Worm (Caenorhabditis elegans): ENCODE results near the gene Y47D7A.2.

Y47D7A.2 gene

DNA sequence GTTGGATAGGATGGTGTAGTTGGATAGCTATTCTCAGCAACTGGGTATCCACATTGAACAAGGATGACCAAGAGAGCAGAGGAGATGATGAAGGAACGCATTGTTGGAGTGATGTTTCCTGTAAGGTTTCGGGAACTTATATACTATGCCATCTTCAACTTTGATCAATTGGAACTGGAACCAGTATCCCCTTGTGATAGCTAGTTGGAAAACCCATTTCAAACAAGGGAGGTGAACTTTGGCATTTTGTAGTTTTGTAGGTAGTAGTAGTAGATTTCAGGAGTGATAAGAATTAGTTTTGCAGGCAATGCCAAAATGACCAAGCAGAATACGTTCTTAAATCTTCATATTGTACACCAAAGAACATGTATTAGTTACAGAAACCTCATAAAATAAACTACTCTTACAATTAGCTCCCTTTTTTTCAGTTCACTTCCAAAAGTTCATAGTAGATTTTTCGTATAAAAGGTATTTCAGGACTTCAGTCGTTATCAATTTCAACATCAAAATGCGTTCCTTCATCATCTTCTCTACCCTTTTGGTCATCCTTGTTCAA lies at the start of gene Y47D7A.2, which contains the start of gene Y47D7A.7:
Gene Y47D7A.2 (plus strand): TSS at position 506 of the 556 bp plus-strand sequence.
Gene Y47D7A.7 (minus strand): TSS at position 101 of the 556 bp plus-strand sequence.
- TF ChIP-seq dao-5 (tag; optimal IDR thresholded peaks at IDR 0.05): no peak
- TF ChIP-seq him-1 (tag; optimal IDR thresholded peaks at IDR 0.05): no peak
- TF ChIP-seq W03F9.2 (tag; optimal IDR thresholded peaks at IDR 0.05): no peak

DNA sequence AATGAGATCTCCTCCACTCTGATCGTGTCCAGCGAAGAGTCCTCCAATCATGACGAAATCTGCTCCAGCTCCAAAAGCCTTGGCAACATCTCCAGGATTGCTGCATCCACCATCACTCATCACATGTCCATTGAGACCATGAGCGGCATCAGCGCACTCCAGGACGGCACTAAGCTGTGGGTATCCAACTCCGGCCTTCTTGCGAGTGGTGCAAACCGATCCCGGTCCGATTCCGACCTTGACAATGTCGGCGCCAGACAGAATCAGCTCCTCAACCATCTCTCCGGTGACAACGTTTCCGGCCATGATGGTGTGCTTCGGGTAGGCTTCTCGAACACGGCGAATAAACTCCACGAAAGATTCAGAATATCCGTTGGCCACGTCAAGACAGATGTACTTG lies 49.6 kb upstream of the Y47D7A.2 start:
- no peak for TF ChIP-seq him-1 (tag; optimal IDR thresholded peaks at IDR 0.05)
- TF ChIP-seq W03F9.2 (tag; optimal IDR thresholded peaks at IDR 0.05): no peak
- TF ChIP-seq dao-5 (tag; optimal IDR thresholded peaks at IDR 0.05): no peak

DNA sequence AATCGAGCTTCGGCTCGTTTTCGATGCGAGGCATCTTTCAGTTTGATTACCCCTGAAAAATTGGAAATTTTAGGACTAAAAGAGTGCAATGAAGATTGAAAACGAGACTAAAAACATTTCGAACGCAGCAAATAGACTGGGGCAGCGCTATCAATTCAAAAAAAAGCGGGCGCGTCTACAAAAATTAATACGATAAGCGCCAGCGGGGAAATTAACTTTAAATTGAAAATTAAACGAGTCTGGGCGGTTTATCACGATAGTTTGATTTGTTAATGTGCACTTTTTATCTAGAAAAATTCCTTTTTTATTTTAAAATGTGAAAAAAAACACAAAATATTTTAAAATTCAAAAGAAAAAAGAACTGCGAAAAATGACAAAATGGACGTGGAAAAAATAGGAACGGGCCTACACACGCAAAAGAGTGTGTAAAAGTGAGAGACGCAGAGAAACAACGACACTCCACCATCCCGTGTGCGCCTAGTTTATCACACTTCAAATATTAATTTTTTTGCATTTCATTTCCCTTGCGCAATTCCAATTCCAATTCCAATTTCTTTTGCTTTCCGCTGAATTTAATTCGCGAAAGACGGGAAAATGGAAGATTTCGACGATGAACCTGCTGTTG lies 48.7 kb upstream of the Y47D7A.2 start, which contains the start of the genes gmpr-1 and fipp-1:
Gene gmpr-1 (minus strand): TSS at position 75 of the 625 bp plus-strand sequence.
Gene fipp-1 (plus strand): TSS at position 499 of the 625 bp plus-strand sequence.
- TF ChIP-seq him-1 (tag; optimal IDR thresholded peaks at IDR 0.05) (no peak), W03F9.2 (tag; optimal IDR thresholded peaks at IDR 0.05) (peak; percentile 6)

DNA sequence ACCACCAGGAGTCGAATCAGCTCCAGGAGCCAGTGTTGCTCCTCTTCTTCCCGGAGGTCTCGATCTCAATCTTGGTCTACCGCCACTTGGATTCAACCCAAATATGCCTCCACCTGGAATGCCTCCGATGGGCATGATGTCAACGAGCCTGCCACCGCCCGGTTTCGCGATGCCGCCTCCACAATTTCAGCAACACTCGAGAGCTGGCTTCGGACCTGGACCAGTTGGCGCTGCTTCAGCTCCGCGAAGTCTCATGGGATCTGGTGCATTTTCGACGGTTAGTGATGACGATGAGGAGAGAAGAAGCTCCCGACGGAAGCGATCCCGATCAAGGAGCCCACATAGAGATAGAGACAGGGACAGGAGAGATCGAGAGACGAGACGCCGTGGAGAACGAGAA lies 47.1 kb upstream of the Y47D7A.2 start:
- TF ChIP-seq W03F9.2 (tag; optimal IDR thresholded peaks at IDR 0.05): no peak

DNA sequence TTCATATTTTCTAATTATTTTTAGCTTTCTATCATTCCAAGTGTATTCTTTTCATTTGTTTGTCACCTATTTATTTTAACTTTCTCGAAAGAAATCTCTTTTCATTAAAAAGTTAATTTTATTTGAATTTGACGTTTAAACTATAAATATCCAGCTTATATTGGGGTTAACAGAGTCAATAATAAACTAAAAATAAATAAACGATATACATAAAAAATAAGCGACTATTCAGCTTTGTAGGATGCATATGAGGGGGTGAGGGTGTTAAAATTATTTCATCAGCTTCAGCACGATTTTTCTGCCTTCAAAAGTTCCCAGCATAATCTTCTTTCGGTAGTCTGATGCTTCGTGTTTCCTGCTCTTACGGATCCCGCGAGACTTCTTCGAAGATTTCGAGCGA lies 46.4 kb upstream of the Y47D7A.2 start:
- TF ChIP-seq W03F9.2 (tag; optimal IDR thresholded peaks at IDR 0.05): no peak
- no peak for TF ChIP-seq him-1 (tag; optimal IDR thresholded peaks at IDR 0.05)
- TF ChIP-seq dao-5 (tag; optimal IDR thresholded peaks at IDR 0.05): no peak

DNA sequence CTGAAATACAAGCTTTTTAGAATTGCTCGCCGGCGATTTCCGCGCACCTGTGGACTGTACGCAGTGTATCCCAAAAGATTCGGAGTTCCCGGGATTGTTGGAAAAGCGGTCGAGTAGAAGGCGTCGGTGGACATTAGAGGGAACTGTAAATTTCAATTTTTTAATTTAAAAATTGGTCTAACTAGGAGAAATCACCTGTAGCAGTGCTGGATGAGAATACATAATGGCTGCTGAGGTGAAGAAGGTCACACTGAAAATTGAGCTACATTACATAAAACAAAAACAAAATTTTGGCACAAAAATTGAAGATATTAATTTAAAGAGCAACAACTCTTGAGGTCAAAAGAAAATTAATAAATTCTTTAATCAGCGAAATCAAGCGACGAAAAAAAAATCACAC lies 45.4 kb upstream of the Y47D7A.2 start, which contains the start of gene neg-1:
Gene neg-1 (minus strand): TSS at position 250 of the 400 bp plus-strand sequence.
- TF ChIP-seq W03F9.2 (tag; optimal IDR thresholded peaks at IDR 0.05): no peak
- no peak for TF ChIP-seq him-1 (tag; optimal IDR thresholded peaks at IDR 0.05)

DNA sequence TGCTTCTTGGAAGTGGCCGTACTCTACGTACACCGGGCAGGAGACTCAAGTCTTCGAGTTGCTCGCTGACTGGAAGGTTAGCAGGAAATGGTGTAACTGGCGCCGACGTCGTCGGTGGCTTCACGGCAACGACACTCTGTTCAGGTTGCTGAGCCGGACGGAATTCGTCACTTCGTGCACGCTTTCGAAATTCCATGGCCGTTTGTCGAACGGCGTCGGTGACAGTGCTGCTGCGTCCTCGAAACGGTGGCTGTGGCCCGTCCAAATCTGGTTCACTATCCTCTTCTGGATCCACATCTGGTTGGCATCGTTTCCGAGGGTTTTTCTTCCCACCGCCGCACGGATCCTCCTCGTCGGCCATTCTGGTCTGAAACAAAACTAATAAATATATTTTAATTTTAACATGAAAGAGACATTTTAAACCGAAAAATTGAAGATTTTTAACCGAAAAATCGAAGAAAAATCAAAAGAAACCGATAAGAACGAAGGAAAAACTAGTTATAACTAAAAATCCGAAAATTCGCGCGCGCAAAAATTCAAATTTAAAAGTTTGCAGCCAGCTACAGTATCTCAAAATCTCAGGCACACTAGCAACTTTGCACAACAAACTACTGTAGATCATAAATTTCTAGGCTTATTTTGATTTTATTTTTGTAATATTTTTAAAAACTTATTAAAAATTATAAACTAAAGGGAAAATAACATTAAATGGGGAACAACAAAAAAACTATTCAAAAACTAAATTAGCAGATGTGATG lies 44.1 kb upstream of the Y47D7A.2 start, which contains the start of gene F32D1.7:
Gene F32D1.7 (minus strand): TSS at position 367 of the 758 bp plus-strand sequence.
- TF ChIP-seq W03F9.2 (tag; optimal IDR thresholded peaks at IDR 0.05) (peak; percentile 11), him-1 (tag; optimal IDR thresholded peaks at IDR 0.05) (no peak)

DNA sequence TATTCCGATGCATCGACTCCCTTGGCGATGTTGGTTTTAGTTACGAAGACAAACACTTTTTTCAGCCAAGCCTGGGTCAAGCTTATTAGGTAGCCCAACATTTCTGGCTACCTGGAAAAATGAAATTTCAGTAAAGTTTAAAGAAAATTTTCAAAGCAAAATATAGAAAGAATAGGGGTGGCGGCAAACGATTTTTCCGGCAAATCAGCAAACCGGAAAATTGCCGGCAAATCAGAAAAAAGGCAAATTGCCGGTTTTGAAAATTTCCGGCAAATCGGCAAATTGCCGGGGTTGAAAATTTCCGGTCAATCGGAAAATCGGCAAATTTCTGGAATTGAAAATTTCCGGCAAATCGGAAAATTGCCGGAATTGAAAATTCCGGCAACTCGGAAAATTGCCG lies 42.5 kb upstream of the Y47D7A.2 start, which contains the start of gene F32D1.8:
Gene F32D1.8 (minus strand): TSS at position 101 of the 400 bp plus-strand sequence.
- TF ChIP-seq dao-5 (tag; optimal IDR thresholded peaks at IDR 0.05): no peak
- no peak for TF ChIP-seq W03F9.2 (tag; optimal IDR thresholded peaks at IDR 0.05)
- no peak for TF ChIP-seq him-1 (tag; optimal IDR thresholded peaks at IDR 0.05)

DNA sequence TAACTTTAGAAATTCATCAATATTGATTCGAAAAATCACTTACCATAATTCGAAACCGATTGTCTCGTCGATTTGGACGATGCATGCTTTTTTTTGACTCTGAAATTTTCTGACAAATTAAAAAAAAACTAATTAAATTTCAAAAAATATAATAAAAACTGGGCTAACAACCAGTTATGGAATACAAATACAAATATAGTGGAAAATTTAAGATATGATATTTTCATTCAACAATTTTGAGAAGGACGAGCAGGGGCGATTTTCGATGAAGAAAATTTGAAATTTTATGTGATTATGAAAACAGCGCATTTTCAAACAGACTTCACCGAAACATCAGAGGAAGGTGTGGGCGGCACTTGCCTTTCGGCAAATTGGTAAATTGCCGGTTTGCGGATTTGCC lies 37.8 kb upstream of the Y47D7A.2 start, which contains the start of gene F13A2.1:
Gene F13A2.1 (minus strand): TSS at position 101 of the 400 bp plus-strand sequence.
- TF ChIP-seq dao-5 (tag; optimal IDR thresholded peaks at IDR 0.05) (no peak), W03F9.2 (tag; optimal IDR thresholded peaks at IDR 0.05) (no peak), him-1 (tag; optimal IDR thresholded peaks at IDR 0.05) (no peak)

DNA sequence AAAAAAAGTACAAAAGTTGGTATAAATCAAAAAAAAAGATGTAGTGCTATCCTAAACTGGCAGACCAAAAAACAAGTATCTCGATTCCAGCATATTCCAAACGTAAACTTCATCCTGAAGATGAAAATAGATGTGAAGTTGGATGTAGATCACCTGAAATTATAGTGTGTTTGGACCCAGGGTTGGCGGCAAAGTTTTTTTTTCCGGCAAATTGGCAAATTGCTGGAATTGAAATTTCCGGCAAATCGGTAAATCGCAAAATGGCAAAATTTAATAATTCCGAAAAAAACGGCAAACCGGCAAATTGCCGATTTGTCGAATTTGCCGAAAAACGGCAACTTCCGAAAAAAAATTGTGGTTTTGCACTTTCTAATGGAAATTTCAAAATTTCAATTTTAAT lies 35.6 kb upstream of the Y47D7A.2 start, which contains the start of gene F13A2.2:
Gene F13A2.2 (minus strand): TSS at position 101 of the 400 bp plus-strand sequence.
- TF ChIP-seq him-1 (tag; optimal IDR thresholded peaks at IDR 0.05) (no peak), dao-5 (tag; optimal IDR thresholded peaks at IDR 0.05) (no peak), W03F9.2 (tag; optimal IDR thresholded peaks at IDR 0.05) (no peak)

DNA sequence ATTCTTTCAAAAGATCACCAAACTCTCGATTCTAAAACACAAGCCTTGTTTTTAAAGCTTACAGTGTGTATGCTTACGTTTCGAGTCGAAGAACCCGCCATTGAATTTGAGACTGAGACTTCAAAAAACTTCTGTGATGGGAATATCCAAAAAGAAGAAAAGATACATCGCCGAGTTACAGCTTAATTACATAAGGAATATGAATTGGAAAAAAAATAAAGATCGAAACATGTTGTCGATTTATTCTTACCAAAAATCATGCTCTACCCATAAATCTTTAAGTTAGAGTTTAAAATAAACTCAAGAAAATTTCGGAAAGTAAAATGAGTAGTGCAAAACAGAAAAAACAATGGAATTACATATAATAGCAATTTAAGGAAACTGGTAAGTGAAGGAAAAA lies 33.9 kb upstream of the Y47D7A.2 start, which contains the start of gene F13A2.10:
Gene F13A2.10 (minus strand): TSS at position 101 of the 400 bp plus-strand sequence.
- no peak for TF ChIP-seq him-1 (tag; optimal IDR thresholded peaks at IDR 0.05)

DNA sequence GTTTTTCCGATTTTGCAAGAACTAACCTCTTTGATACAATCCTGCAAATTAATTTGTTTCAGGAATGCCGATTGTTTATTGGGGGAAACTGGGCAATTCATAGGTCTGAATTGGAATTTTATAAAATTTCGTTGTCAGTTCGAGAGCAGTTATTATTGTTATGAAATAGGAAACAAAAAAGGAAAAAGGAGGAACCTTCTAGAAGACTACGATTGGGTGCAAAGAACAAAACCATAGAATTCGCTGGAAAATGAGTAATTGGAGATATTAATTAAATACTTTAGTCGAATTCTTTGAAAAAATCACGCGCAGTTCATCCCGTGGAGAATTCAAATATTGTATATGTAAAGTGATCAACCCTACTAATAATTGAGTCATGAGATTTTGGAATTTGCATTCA lies 32.7 kb upstream of the Y47D7A.2 start, which contains the start of gene F13A2.9:
Gene F13A2.9 (minus strand): TSS at position 101 of the 400 bp plus-strand sequence.
- TF ChIP-seq him-1 (tag; optimal IDR thresholded peaks at IDR 0.05): no peak
- TF ChIP-seq W03F9.2 (tag; optimal IDR thresholded peaks at IDR 0.05): no peak
- no peak for TF ChIP-seq dao-5 (tag; optimal IDR thresholded peaks at IDR 0.05)

DNA sequence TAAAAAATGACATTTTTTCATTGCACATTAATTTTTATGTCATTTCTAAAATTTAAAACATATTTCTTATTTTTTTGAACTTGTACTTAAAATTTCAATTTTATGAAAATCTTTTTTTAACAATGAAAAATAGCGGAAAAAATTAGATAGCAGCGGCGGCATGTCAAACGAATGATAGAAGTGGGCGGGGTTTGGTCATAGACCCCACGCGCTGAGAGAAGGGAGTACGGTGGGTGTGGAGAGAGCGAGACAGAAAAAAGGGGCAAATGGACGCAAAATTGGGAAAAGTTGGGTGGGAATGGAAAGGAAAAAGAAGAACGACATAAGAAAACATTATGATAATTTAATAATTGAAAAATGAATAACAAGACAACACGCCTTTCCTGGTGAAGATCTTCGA lies 32.2 kb upstream of the Y47D7A.2 start:
- TF ChIP-seq dao-5 (tag; optimal IDR thresholded peaks at IDR 0.05) (no peak), W03F9.2 (tag; optimal IDR thresholded peaks at IDR 0.05) (no peak), him-1 (tag; optimal IDR thresholded peaks at IDR 0.05) (no peak)

DNA sequence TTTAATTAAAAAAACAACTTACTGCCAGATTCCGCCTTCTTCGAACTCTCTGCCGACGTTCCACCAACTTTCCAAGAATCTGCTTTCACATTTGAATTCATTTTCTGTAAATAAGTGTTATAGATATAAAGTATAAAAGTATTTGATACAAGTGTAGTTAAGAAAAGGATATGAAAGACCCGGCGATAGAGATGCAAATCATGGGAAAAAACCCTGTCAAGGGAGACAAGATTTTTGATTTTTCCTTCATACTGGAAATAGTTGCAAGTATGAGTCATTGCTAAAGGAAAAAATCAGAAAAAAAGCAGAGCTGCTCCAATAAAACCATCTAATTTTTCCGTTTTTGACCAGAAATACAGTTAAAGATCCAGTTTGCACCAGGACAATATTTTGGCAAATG lies 23.8 kb upstream of the Y47D7A.2 start, which contains the start of gene F13A2.3:
Gene F13A2.3 (minus strand): TSS at position 101 of the 400 bp plus-strand sequence.
- no peak for TF ChIP-seq him-1 (tag; optimal IDR thresholded peaks at IDR 0.05)
- no peak for TF ChIP-seq dao-5 (tag; optimal IDR thresholded peaks at IDR 0.05)
- TF ChIP-seq W03F9.2 (tag; optimal IDR thresholded peaks at IDR 0.05): no peak

Measured in whole organism, L4/young adult.